Worm (Caenorhabditis elegans) whole organism, midembryonic: ENCODE measurements around the gene parn-2.

Experiments used
- T22C8.4 ChIP-seq: fragments of 200-800 bp; sonication (Bioruptor generic); IDR thresholded peaks from 2 replicates; pipeline ENCODE4 v1.3.6; 2022; ENCODE audit warnings: missing genetic modification characterization, missing compliant biosample characterization
- flt-1 ChIP-seq: fragments of 200-800 bp; sonication (Bioruptor generic); IDR thresholded peaks from 2 replicates; pipeline ENCODE4 v1.3.6; 2022; ENCODE audit warnings: missing genetic modification characterization, missing compliant biosample characterization
- tab-1 ChIP-seq: fragments of 200-800 bp; sonication (Bioruptor generic); IDR thresholded peaks from 2 replicates; pipeline ENCODE4 v1.3.6; 2022; ENCODE audit warnings: missing genetic modification characterization, missing compliant biosample characterization

DNA sequence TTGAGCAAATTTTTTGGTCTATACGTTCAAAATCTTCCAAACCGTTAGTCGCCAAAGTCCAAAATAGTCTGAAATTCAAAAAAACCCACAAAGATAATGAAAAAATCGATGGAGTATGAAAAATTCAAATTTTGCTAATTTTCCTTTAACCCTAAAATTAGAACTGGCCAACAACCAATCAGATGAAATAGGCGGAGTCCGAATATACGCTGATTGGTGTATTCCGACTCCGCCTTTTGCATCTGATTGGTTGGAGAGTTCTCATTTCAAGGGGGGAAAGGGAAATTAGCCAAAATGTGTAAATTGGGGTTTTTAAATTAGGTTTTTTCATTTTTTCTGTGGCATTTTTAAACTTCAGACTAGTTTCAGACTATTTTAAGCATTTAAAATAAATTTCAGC lies 51.8 kb downstream of the parn-2 start:
- TF ChIP-seq flt-1 (GFP tag; lab: Robert Waterston, UW) (no peak), tab-1 (GFP tag; lab: Robert Waterston, UW) (no peak), T22C8.4 (GFP tag; lab: Robert Waterston, UW) (no peak)
